Fruit fly (Drosophila melanogaster) whole organism, pupa: Measurements from ENCODE around the gene CG9733.

Source experiments
- CG12605 ChIP-seq: fragments of 200-800 bp; sonication (Bioruptor generic); IDR thresholded peaks from 2 replicates; pipeline ENCODE4 v1.3.6; 2022; ENCODE audit warnings: missing biosample characterization, missing genetic modification characterization
- CG8159 ChIP-seq: fragments of 200-800 bp; sonication (Bioruptor generic); optimal IDR thresholded peaks from 3 replicates; lab custom pipeline; 2018; ENCODE audit warnings: missing biosample characterization, mild to moderate bottlenecking, missing genetic modification characterization, moderate library complexity
- D1 ChIP-seq: fragments of 200-800 bp; sonication (Bioruptor generic); optimal IDR thresholded peaks from 2 replicates; lab custom pipeline; 2018; ENCODE audit warnings: missing biosample characterization, mild to moderate bottlenecking, missing genetic modification characterization, moderate library complexity
- Pif1B ChIP-seq: fragments of 200-800 bp; sonication (Bioruptor generic); optimal IDR thresholded peaks from 3 replicates; lab custom pipeline; 2016; ENCODE audit warnings: missing biosample characterization, missing genetic modification characterization
- rn ChIP-seq: fragments of 200-800 bp; sonication (Bioruptor generic); IDR thresholded peaks from 2 replicates; pipeline ENCODE4 v1.3.6; 2022; ENCODE audit warnings: missing biosample characterization, missing genetic modification characterization

- peak; percentile 77 for TF ChIP-seq Pif1B (GFP tag; lab: Kevin White, UChicago)
- peak; percentile 74 for TF ChIP-seq CG8159
- TF ChIP-seq rn (GFP tag; lab: Robert Waterston, UW): peak; percentile 57
- peak; percentile 65; the same call in 1 of the 2 replicates for TF ChIP-seq CG12605
- no peak for TF ChIP-seq D1
Measured at dm6 chr3R:30203104-30203986, 43.2 kb downstream of the CG9733 start.
